Fruit fly (Drosophila melanogaster) whole organism: ENCODE measurements around the gene cpb.

Experiments used
- CG8478 ChIP-seq: fragments of >200 bp; optimal IDR thresholded peaks from 2 replicates; lab custom pipeline; 2018; ENCODE audit warnings: inconsistent platforms
- Dll ChIP-seq: fragments of >200 bp; optimal IDR thresholded peaks from 2 replicates; lab custom pipeline; 2017
- EcR ChIP-seq, 2 experiments: fragments of >200 bp; optimal IDR thresholded peaks; 2 replicates each; lab custom pipeline; 2017; ENCODE audit warnings: missing biosample characterization in 2 of 2, missing genetic modification characterization in 2 of 2, missing genetic modification reagents in 2 of 2
- pan ChIP-seq: fragments of >200 bp; optimal IDR thresholded peaks from 2 replicates; lab custom pipeline; 2017
- psq ChIP-seq: fragments of >200 bp; optimal IDR thresholded peaks from 2 replicates; lab custom pipeline; 2017
- usp ChIP-seq: fragments of >200 bp; optimal IDR thresholded peaks from 2 replicates; lab custom pipeline; 2017; ENCODE audit warnings: missing biosample characterization, missing genetic modification characterization, mixed read lengths

Gene cpb

DNA sequence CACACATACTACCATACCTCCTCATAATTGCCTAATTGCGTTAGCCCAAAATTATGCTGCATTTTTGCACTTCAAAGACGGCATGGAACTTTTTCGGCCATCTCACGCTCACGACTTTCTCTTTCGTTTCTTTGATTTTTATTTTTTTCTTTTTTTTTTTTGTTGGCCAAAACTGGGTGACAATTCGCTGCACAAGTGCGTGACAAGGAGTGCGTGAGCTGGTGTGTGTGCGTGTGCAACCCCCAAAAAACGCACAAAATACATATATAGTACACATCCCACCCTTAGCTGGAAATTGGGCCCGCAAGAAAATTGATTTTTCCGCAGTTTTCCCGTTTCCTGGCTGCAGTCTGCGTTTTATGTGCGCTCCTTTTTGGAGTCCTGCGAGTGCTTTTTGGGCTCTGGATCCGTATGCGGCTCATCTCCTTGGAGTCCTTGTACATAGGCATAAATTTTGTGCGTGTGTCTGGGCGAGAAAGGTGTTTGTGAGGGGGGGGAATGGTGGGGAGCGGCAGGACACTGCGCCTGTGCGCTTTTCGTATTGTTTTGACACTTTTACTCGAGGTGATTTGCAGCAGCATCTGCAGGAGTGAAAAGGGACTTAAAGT lies 32.5 kb upstream of the cpb start:
- TF ChIP-seq pan (lab: Kevin White, UChicago) (no peak), CG8478 (no peak), psq (lab: Kevin White, UChicago) (no peak), Dll (lab: Kevin White, UChicago) (no peak), EcR (GFP tag; optimal IDR thresholded peaks at IDR 0.05; lab: Kevin White, UChicago) (no peak), usp (GFP tag; lab: Kevin White, UChicago) (no peak)

DNA sequence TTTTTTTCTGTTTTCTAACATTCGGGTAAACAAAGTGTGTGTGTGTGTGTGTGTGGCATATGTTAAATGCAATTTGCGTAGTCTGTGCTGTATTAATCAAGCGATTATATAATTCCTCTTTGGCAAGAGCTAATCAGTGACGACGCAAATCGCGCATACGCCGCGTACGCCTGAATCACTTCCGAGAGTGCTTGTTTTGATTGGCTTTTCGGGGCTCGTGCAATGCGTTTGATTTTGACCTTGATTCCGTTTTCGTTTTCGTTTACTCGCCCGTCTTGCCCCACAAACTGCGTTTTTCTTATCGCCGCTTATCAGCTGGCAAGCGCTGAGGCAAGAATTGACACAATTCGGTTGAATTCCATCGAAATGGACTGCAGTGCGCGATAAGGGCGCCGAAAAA lies 11.8 kb upstream of the cpb start:
- TF ChIP-seq usp (GFP tag; lab: Kevin White, UChicago), result no peak
- TF ChIP-seq CG8478, result no peak
- TF ChIP-seq psq (lab: Kevin White, UChicago), result no peak
- TF ChIP-seq pan (lab: Kevin White, UChicago), result no peak
- TF ChIP-seq Dll (lab: Kevin White, UChicago), result no peak
- no peak for TF ChIP-seq EcR (GFP tag; optimal IDR thresholded peaks at IDR 0.05; lab: Kevin White, UChicago)

DNA sequence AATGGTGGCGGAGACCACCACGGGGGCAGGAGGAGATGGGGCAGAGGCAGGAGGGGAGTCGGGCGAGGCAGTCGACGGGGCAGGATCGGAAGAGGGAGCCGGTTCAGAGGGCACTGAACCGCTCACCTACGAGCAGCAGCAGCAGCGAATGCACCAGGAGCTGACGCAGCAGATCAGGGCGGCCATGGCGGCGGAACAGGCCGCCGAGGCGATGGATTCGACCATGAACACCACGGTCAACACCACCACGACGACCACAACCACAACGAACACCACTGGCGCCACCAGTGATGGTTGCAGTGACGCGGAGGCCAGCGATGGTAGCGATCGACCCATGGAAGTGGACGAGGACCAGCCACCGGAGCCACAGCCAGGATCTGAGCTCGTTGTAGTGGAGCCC lies 8.4 kb upstream of the cpb start:
- TF ChIP-seq EcR (GFP tag; optimal IDR thresholded peaks at IDR 0.05; lab: Kevin White, UChicago) (no peak), Dll (lab: Kevin White, UChicago) (no peak), pan (lab: Kevin White, UChicago) (no peak), psq (lab: Kevin White, UChicago) (no peak), usp (GFP tag; lab: Kevin White, UChicago) (no peak), CG8478 (no peak)

- TF ChIP-seq pan (lab: Kevin White, UChicago) (no peak), EcR (GFP tag; optimal IDR thresholded peaks at IDR 0.05; lab: Kevin White, UChicago) (no peak), Dll (lab: Kevin White, UChicago) (no peak), usp (GFP tag; lab: Kevin White, UChicago) (no peak), CG8478 (no peak)
Measured at dm6 chr2L:1706961-1707360, 2.3 kb downstream of the cpb start.

- TF ChIP-seq CG8478 (no peak), EcR (GFP tag; optimal IDR thresholded peaks at IDR 0.05; lab: Kevin White, UChicago) (no peak), pan (lab: Kevin White, UChicago) (no peak), psq (lab: Kevin White, UChicago) (no peak), usp (GFP tag; lab: Kevin White, UChicago) (no peak), Dll (lab: Kevin White, UChicago) (no peak)
Measured at dm6 chr2L:1708110-1708509, 3.4 kb downstream of the cpb start.

dm6 chr2L:1709316-1709715 lies 4.6 kb downstream of the cpb start:
- TF ChIP-seq pan (lab: Kevin White, UChicago), result no peak
- no peak for TF ChIP-seq CG8478
- no peak for TF ChIP-seq psq (lab: Kevin White, UChicago)
- no peak for TF ChIP-seq Dll (lab: Kevin White, UChicago)
- no peak for TF ChIP-seq EcR (GFP tag; optimal IDR thresholded peaks at IDR 0.05; lab: Kevin White, UChicago)
- no peak for TF ChIP-seq usp (GFP tag; lab: Kevin White, UChicago)

DNA sequence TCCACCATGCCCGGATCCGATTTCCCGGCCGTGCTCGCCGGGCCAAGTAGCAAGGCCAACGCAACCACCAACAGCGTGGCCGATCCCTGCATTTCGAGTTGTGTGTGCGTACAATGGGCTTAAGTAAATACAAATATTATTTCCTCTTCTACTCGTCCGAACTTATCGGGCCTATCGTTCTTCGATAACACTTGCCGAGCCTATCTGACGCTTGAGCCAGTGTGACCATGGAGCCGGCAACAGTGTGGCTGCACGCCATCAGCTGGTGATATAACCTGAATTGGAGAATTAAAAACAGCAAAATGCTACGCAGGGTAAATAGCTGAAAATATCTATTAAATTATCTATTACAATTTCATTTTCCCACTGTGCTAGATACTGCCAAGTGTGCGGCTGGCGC lies 5.5 kb downstream of the cpb start, which contains the start of the genes CG17660 and mRpL48:
CG17660 (minus strand) TSS at position 198 of the 400 bp plus-strand sequence.
mRpL48 (plus strand) TSS at position 239 of the 400 bp plus-strand sequence.
- TF ChIP-seq EcR (GFP tag; optimal IDR thresholded peaks at IDR 0.05; lab: Kevin White, UChicago) (no peak), pan (lab: Kevin White, UChicago) (no peak), Dll (lab: Kevin White, UChicago) (no peak), usp (GFP tag; lab: Kevin White, UChicago) (no peak), psq (lab: Kevin White, UChicago) (no peak), CG8478 (no peak)

DNA sequence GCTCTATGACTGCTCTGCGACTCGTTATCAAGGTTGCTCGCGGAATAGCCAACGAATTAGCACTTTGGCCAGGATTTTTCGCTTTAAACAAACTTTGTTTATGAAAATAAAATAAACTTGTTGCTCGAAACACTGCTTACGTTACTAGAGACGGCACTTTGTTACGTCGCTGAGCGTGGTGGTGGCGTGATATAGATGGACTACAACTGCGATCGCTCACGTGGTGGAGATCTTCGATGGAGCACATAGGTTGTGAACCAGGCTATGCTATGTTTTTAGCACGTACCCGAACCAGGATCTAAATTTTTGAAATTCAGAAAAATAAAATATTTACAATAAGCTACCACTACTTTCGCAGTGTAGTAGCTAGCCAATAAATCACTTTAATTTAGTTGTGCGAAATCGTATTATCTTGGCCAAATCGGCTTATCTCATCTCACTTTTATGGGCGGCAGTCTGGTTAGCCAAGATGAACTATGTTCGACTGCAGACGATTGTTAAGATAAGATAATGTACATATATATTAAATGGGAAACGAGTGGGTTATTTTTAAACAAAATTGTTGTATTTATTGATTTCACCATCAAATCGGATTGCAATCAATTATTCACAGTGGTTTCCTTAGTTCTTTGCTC lies 11.1 kb downstream of the cpb start, which contains the start of gene frtz:
frtz (minus strand) TSS at position 153 of the 635 bp plus-strand sequence.
- no peak for TF ChIP-seq Dll (lab: Kevin White, UChicago)
- no peak for TF ChIP-seq pan (lab: Kevin White, UChicago)
- no peak for TF ChIP-seq CG8478
- no peak for TF ChIP-seq EcR (GFP tag; optimal IDR thresholded peaks at IDR 0.05; lab: Kevin White, UChicago)

DNA sequence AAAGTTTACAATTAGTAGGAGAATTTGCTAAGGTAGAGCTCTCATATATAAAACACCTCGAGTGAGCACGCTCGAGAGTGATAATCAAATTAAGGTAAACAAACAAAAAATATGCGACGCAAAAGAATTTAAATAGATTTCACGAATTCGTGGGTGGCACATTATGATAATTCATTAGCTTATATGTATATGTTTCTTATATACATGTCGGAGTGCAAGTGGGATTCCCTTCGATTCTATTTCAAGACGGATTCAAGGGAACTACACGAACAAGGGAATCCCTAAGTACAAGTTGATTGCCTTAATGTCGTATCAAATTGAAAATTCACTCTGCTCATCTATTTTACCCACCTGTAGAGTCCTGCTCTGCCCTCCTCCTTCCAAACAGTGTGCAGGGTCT lies 12.5 kb downstream of the cpb start:
- no peak for TF ChIP-seq Dll (lab: Kevin White, UChicago)
- TF ChIP-seq pan (lab: Kevin White, UChicago), result no peak
- TF ChIP-seq EcR (GFP tag; optimal IDR thresholded peaks at IDR 0.05; lab: Kevin White, UChicago), result no peak
- no peak for TF ChIP-seq psq (lab: Kevin White, UChicago)
- no peak for TF ChIP-seq usp (GFP tag; lab: Kevin White, UChicago)
- TF ChIP-seq CG8478, result no peak

DNA sequence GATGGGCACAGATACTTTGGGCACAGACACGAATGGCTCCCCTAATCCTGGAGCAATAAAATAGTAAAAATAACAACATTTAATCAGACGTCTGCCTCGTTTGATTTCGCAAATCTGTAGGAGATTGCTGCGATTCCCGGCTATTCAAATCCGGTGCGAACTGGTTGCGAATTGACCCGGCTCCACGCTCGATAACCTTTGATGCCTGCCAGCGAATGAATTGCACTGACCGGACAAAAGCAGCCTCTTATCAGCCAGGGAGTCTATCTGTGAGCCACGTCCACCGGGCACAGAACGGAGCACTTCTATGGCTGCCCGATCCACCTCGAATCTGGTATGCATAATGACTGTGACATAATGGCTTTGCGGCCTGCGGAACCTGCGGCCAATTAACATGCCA lies 15.3 kb downstream of the cpb start:
- TF ChIP-seq psq (lab: Kevin White, UChicago) (no peak), CG8478 (no peak), usp (GFP tag; lab: Kevin White, UChicago) (no peak), pan (lab: Kevin White, UChicago) (no peak), Dll (lab: Kevin White, UChicago) (no peak), EcR (GFP tag; optimal IDR thresholded peaks at IDR 0.05; lab: Kevin White, UChicago) (no peak)

- TF ChIP-seq usp (GFP tag; lab: Kevin White, UChicago), result no peak
- no peak for TF ChIP-seq CG8478
- TF ChIP-seq pan (lab: Kevin White, UChicago), result no peak
- no peak for TF ChIP-seq Dll (lab: Kevin White, UChicago)
- TF ChIP-seq psq (lab: Kevin White, UChicago), result no peak
- no peak for TF ChIP-seq EcR (GFP tag; optimal IDR thresholded peaks at IDR 0.05; lab: Kevin White, UChicago)
Measured at dm6 chr2L:1720846-1721506, 16.3 kb downstream of the cpb start.
